Worm (Caenorhabditis elegans) whole organism, L4/young adult: ENCODE results near the gene nhr-21.

Experiments used
- W03F9.2 ChIP-seq: fragments of 150-350 bp; optimal IDR thresholded peaks from 2 replicates; lab custom pipeline; 2014; ENCODE audit warnings: missing biosample characterization, missing genetic modification characterization
- him-1 ChIP-seq: sonication (generic microtip); optimal IDR thresholded peaks from 2 replicates; lab custom pipeline; 2016; ENCODE audit warnings: missing genotype, missing genetic modification reagents, missing genetic modification characterization, missing compliant biosample characterization

DNA sequence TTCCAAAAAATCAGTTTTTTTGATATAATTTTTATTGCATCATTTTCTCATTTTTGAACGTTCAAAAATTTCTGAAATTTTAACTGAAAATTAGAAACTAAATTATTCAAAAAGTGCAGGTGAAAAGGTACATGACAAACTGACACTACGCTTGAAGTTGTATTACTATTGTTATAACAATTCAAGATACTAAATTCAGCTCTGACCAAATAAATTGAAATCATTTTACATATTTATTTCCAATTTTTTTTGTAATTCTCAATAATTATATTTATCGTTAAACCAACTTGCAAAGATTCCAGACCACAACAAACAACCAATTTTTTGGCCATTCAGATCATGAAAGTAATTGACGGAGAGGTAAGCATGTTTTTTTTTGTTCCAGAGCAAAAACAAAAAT lies 46.4 kb downstream of the nhr-21 start, which contains the start of gene sre-3:
- TF ChIP-seq him-1 (tag; lab: Kevin White, UChicago) (no peak), W03F9.2 (tag; lab: Kevin White, UChicago) (no peak)
